Worm (Caenorhabditis elegans): ENCODE measurements around the gene C06H5.6.

The C06H5.6 gene

DNA sequence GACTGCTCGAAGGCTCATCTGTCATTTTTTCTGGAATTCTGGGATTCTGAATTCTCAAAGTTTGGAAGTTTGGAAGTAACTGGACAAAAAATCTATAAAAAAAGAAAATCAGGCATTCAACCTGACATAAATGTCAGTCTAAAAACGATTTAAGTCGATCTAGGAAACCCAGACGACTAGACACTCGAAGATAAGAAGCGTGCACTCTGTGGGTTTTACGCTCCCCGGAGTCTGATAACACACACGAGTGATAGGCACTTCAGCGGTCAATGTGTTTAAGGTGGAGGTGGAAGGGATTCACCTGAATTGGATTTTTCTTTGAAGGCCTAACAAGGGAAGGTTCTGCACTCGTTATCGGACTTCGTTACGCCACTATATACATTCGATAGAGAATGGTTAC is at the start of gene C06H5.6:
C06H5.6 (minus strand) TSS at position 46 of the 400 bp plus-strand sequence.
- no peak for TF ChIP-seq pha-4 (tag; optimal IDR thresholded peaks at IDR 0.05)
- TF ChIP-seq nhr-80 (tag; optimal IDR thresholded peaks at IDR 0.05), result peak; percentile 64
- TF ChIP-seq dox-1 (GFP tag; IDR thresholded peaks at IDR 0.05), result 0 out of 2 replicates have a peak, but pooled peaks have one; percentile 41

ce11 chrV:17935857-17936256 is 47.1 kb upstream of the C06H5.6 start:
- TF ChIP-seq B0336.3 (GFP tag; IDR thresholded peaks at IDR 0.05) (peak; percentile 21; the same call in 1 of the 2 replicates), pbrm-1 (GFP tag; IDR thresholded peaks at IDR 0.05) (peak; percentile 17; the same call in 1 of the 2 replicates), mcd-1 (GFP tag; IDR thresholded peaks at IDR 0.05) (peak; percentile 23; the same call in 1 of the 2 replicates), ekl-4 (GFP tag; IDR thresholded peaks at IDR 0.05) (0 out of 2 replicates have a peak, but pooled peaks have one; percentile 14), attf-5 (GFP tag; optimal IDR thresholded peaks at IDR 0.05) (peak; percentile 3), F52B5.7 (tag; optimal IDR thresholded peaks at IDR 0.05) (no peak), lsl-1 (GFP tag; optimal IDR thresholded peaks at IDR 0.05) (no peak), Y53G8AR.9 (GFP tag; conservative IDR thresholded peaks at IDR 0.05) (0 out of 2 replicates have a peak, but pooled peaks have one; percentile 24), rpc-1 (optimal IDR thresholded peaks at IDR 0.05) (no peak), rpc-1 (tag; optimal IDR thresholded peaks at IDR 0.05) (peak; percentile 39), madf-3 (GFP tag; IDR thresholded peaks at IDR 0.05) (0 out of 2 replicates have a peak, but pooled peaks have one; percentile 37), F49E8.2 (tag; optimal IDR thresholded peaks at IDR 0.05; ENCODE audit: insufficient read depth) (peak; percentile 2), him-1 (tag; optimal IDR thresholded peaks at IDR 0.05) (peak; percentile 95), ama-1 (optimal IDR thresholded peaks at IDR 0.05) (no peak), ama-1 (GFP tag; optimal IDR thresholded peaks at IDR 0.05) (peak in 1 of 2 experiments; percentile 20), sptf-2 (GFP tag; optimal IDR thresholded peaks at IDR 0.05) (no peak), hmg-1.2 (GFP tag; IDR thresholded peaks at IDR 0.05) (0 out of 2 replicates have a peak, but pooled peaks have one; percentile 16), ceh-58 (GFP tag; IDR thresholded peaks at IDR 0.05) (no peak)

ce11 chrV:17931795-17932194 is 43.0 kb upstream of the C06H5.6 start:
- TF ChIP-seq nhr-80 (tag; optimal IDR thresholded peaks at IDR 0.05) (no peak), cebp-2 (GFP tag; IDR thresholded peaks at IDR 0.05) (no peak), snpc-1.1 (tag; optimal IDR thresholded peaks at IDR 0.05; ENCODE audit: insufficient read depth) (no peak), T26A5.8 (tag; optimal IDR thresholded peaks at IDR 0.05) (no peak), C17E4.6 (GFP tag; IDR thresholded peaks at IDR 0.05) (no peak), F23B12.7 (tag; optimal IDR thresholded peaks at IDR 0.05; ENCODE audit: insufficient read depth) (no peak), efl-1 (GFP tag; optimal IDR thresholded peaks at IDR 0.05) (no peak), F57A8.1 (GFP tag; optimal IDR thresholded peaks at IDR 0.05) (no peak), lsy-27 (tag; optimal IDR thresholded peaks at IDR 0.05; ENCODE audit: borderline replicate concordance, insufficient read depth) (no peak), tbx-9 (tag; optimal IDR thresholded peaks at IDR 0.05; ENCODE audit: borderline replicate concordance) (no peak), rcor-1 (GFP tag; IDR thresholded peaks at IDR 0.05) (no peak), fkh-3 (tag; optimal IDR thresholded peaks at IDR 0.05) (no peak), B0261.1 (tag; optimal IDR thresholded peaks at IDR 0.05) (peak; percentile 31), nfyb-1 (GFP tag; IDR thresholded peaks at IDR 0.05) (no peak), Y67H2A.10 (GFP tag; conservative IDR thresholded peaks at IDR 0.05) (no peak), ceh-79 (tag; optimal IDR thresholded peaks at IDR 0.05) (no peak), ztf-26 (tag; optimal IDR thresholded peaks at IDR 0.05) (no peak), F55B11.4 (tag; optimal IDR thresholded peaks at IDR 0.05; ENCODE audit: borderline replicate concordance, insufficient read depth) (no peak), dox-1 (GFP tag; IDR thresholded peaks at IDR 0.05) (no peak), him-1 (tag; optimal IDR thresholded peaks at IDR 0.05) (peak; percentile 10), cebp-1 (GFP tag; IDR thresholded peaks at IDR 0.05) (no peak), cebp-1 (tag; optimal IDR thresholded peaks at IDR 0.05) (no peak), tbp1 (GFP tag; optimal IDR thresholded peaks at IDR 0.05) (peak; percentile 70), ceh-58 (GFP tag; IDR thresholded peaks at IDR 0.05) (no peak), madf-3 (GFP tag; IDR thresholded peaks at IDR 0.05) (no peak), F10E7.11 (tag; optimal IDR thresholded peaks at IDR 0.05) (no peak), pbrm-1 (GFP tag; IDR thresholded peaks at IDR 0.05) (no peak), ztf-22 (GFP tag; optimal IDR thresholded peaks at IDR 0.05) (no peak), rpc-1 (optimal IDR thresholded peaks at IDR 0.05) (peak; percentile 3), rpc-1 (tag; optimal IDR thresholded peaks at IDR 0.05) (peak; percentile 58), ztf-25 (GFP tag; IDR thresholded peaks at IDR 0.05) (no peak)

All from whole organism, young adult.